Fruit fly (Drosophila melanogaster): Measurements from ENCODE around the gene CG43153.

The CG43153 gene

dm6 chr2L:11521185-11521584 is 1.4 kb downstream of the CG43153 start, which contains the start of gene CG14930:
TSS of gene CG14930 (minus strand) at chr2L:11521285.
- TF ChIP-seq CG11617 (GFP tag; optimal IDR thresholded peaks at IDR 0.05) (no peak), CG33017 (tag; optimal IDR thresholded peaks at IDR 0.05) (no peak), Mnt (GFP tag; optimal IDR thresholded peaks at IDR 0.05) (no peak), CG7101 (tag; optimal IDR thresholded peaks at IDR 0.05) (no peak), tj (GFP tag; optimal IDR thresholded peaks at IDR 0.05) (no peak), cic (GFP tag; optimal IDR thresholded peaks at IDR 0.05) (no peak), toe (GFP tag; optimal IDR thresholded peaks at IDR 0.05) (no peak), kay (GFP tag; ENCODE audit: borderline replicate concordance) (no peak), CG14711 (tag; optimal IDR thresholded peaks at IDR 0.05) (no peak), CG1620 (GFP tag; optimal IDR thresholded peaks at IDR 0.05) (no peak), ovo (GFP tag; optimal IDR thresholded peaks at IDR 0.05) (no peak), bab1 (GFP tag; optimal IDR thresholded peaks at IDR 0.05) (no peak), Clk (GFP tag; optimal IDR thresholded peaks at IDR 0.05) (no peak), CG12768 (GFP tag; optimal IDR thresholded peaks at IDR 0.05) (no peak)

dm6 chr2L:11519532-11519931 is 3.0 kb downstream of the CG43153 start, which contains the start of gene CG14929:
TSS of gene CG14929 (plus strand) at chr2L:11519832.
- TF ChIP-seq Mnt (GFP tag; optimal IDR thresholded peaks at IDR 0.05), result no peak
- no peak for TF ChIP-seq kay (GFP tag; ENCODE audit: borderline replicate concordance)
- no peak for TF ChIP-seq CG14711 (tag; optimal IDR thresholded peaks at IDR 0.05)
- no peak for TF ChIP-seq Crg-1 (GFP tag; optimal IDR thresholded peaks at IDR 0.05)
- no peak for TF ChIP-seq CG1620 (GFP tag; optimal IDR thresholded peaks at IDR 0.05)
- no peak for TF ChIP-seq Hr96 (GFP tag; optimal IDR thresholded peaks at IDR 0.05)
- no peak for TF ChIP-seq CG7045 (GFP tag; optimal IDR thresholded peaks at IDR 0.05)
- no peak for TF ChIP-seq tj (GFP tag; optimal IDR thresholded peaks at IDR 0.05)
- TF ChIP-seq CG33017 (tag; optimal IDR thresholded peaks at IDR 0.05), result no peak
- no peak for TF ChIP-seq ovo (GFP tag; optimal IDR thresholded peaks at IDR 0.05)

DNA sequence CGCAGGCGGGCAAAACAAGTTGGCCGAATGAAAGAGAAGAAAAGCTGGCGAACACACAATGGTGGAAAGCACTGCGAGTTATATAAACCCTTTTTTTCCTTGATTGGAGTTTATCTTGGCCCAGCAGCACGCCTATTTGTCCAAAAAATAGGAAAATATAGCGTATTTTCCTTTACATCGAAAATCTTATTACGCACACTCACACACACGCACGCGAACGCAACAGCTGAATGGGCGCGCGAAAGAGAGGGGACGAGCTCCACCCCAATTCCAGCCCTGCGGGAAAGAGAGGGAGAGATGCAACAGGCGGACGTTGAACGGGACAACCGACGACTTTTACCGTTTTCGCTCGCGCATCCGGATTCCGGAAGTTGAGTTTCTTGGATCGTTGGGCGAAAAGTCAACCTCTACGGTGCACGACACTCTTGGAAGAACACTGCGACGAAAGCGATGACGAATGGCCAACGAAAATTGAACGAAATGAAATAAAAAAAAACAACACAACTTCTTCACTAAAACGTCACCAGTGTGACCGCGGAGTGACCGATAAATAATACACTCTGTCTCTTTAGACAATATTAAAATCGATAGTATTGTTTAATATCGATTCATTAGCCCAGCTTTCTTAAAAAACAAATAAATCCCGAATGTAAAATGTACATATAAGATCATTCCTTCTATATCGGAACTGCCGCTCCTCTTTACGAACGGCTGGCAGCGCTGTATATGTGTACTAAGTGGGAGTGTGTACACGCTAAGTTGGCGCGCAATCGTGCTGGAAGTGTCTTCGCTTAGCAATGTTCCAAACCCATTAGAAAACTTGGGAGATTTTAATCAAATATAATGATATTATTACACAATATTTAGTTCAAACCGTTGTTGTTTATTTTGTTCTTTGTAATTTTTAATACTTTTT is 5.8 kb downstream of the CG43153 start, which contains the start of the genes Dlg5 and CG4970:
Gene Dlg5 (minus strand): TSS at position 556 of the 916 bp plus-strand sequence.
Gene CG4970 (plus strand): TSS at position 866 of the 916 bp plus-strand sequence.
- TF ChIP-seq CG11617 (GFP tag; optimal IDR thresholded peaks at IDR 0.05) (no peak), CG7045 (GFP tag; optimal IDR thresholded peaks at IDR 0.05) (peak; percentile 7), kay (GFP tag; ENCODE audit: borderline replicate concordance) (no peak), CG1620 (GFP tag; optimal IDR thresholded peaks at IDR 0.05) (no peak), Mnt (GFP tag; optimal IDR thresholded peaks at IDR 0.05) (peak; percentile 17), CG5204 (GFP tag; optimal IDR thresholded peaks at IDR 0.05) (no peak), CG7101 (tag; optimal IDR thresholded peaks at IDR 0.05) (no peak), Clk (GFP tag; optimal IDR thresholded peaks at IDR 0.05) (no peak), Hr96 (GFP tag; optimal IDR thresholded peaks at IDR 0.05) (peak; percentile 0), pad (GFP tag; optimal IDR thresholded peaks at IDR 0.05) (peak; percentile 52), bab1 (GFP tag; optimal IDR thresholded peaks at IDR 0.05) (peak; percentile 9), tj (GFP tag; optimal IDR thresholded peaks at IDR 0.05) (peak; percentile 2), CG33017 (tag; optimal IDR thresholded peaks at IDR 0.05) (no peak), cic (GFP tag; optimal IDR thresholded peaks at IDR 0.05) (peak; percentile 92), CG14711 (tag; optimal IDR thresholded peaks at IDR 0.05) (no peak), toe (GFP tag; optimal IDR thresholded peaks at IDR 0.05) (no peak), CG12768 (GFP tag; optimal IDR thresholded peaks at IDR 0.05) (peak; percentile 45), Crg-1 (GFP tag; optimal IDR thresholded peaks at IDR 0.05) (no peak), cnc (optimal IDR thresholded peaks at IDR 0.05) (no peak), ovo (GFP tag; optimal IDR thresholded peaks at IDR 0.05) (peak; percentile 75)

dm6 chr2L:11504896-11505569 is 17.5 kb downstream of the CG43153 start:
- TF ChIP-seq cnc (optimal IDR thresholded peaks at IDR 0.05) (no peak), CG33017 (tag; optimal IDR thresholded peaks at IDR 0.05) (no peak), tj (GFP tag; optimal IDR thresholded peaks at IDR 0.05) (no peak), CG7101 (tag; optimal IDR thresholded peaks at IDR 0.05) (no peak), Crg-1 (GFP tag; optimal IDR thresholded peaks at IDR 0.05) (no peak), cic (GFP tag; optimal IDR thresholded peaks at IDR 0.05) (no peak), CG12768 (GFP tag; optimal IDR thresholded peaks at IDR 0.05) (no peak), Hr96 (GFP tag; optimal IDR thresholded peaks at IDR 0.05) (no peak), CG5204 (GFP tag; optimal IDR thresholded peaks at IDR 0.05) (no peak), CG11617 (GFP tag; optimal IDR thresholded peaks at IDR 0.05) (no peak), ovo (GFP tag; optimal IDR thresholded peaks at IDR 0.05) (no peak), CG1620 (GFP tag; optimal IDR thresholded peaks at IDR 0.05) (no peak), kay (GFP tag; ENCODE audit: borderline replicate concordance) (no peak), Clk (GFP tag; optimal IDR thresholded peaks at IDR 0.05) (no peak), CG7045 (GFP tag; optimal IDR thresholded peaks at IDR 0.05) (no peak), toe (GFP tag; optimal IDR thresholded peaks at IDR 0.05) (no peak)

dm6 chr2L:11502698-11503097 is 19.9 kb downstream of the CG43153 start:
- TF ChIP-seq CG11617 (GFP tag; optimal IDR thresholded peaks at IDR 0.05) (no peak), tj (GFP tag; optimal IDR thresholded peaks at IDR 0.05) (no peak), Crg-1 (GFP tag; optimal IDR thresholded peaks at IDR 0.05) (no peak), Clk (GFP tag; optimal IDR thresholded peaks at IDR 0.05) (no peak), bab1 (GFP tag; optimal IDR thresholded peaks at IDR 0.05) (no peak), CG7045 (GFP tag; optimal IDR thresholded peaks at IDR 0.05) (no peak), CG7101 (tag; optimal IDR thresholded peaks at IDR 0.05) (no peak), CG33017 (tag; optimal IDR thresholded peaks at IDR 0.05) (no peak), CG1620 (GFP tag; optimal IDR thresholded peaks at IDR 0.05) (no peak), Hr96 (GFP tag; optimal IDR thresholded peaks at IDR 0.05) (no peak), Mnt (GFP tag; optimal IDR thresholded peaks at IDR 0.05) (no peak), ovo (GFP tag; optimal IDR thresholded peaks at IDR 0.05) (no peak), CG5204 (GFP tag; optimal IDR thresholded peaks at IDR 0.05) (no peak), CG12768 (GFP tag; optimal IDR thresholded peaks at IDR 0.05) (no peak), cic (GFP tag; optimal IDR thresholded peaks at IDR 0.05) (no peak), kay (GFP tag; ENCODE audit: borderline replicate concordance) (no peak), cnc (optimal IDR thresholded peaks at IDR 0.05) (no peak), pad (GFP tag; optimal IDR thresholded peaks at IDR 0.05) (no peak), CG14711 (tag; optimal IDR thresholded peaks at IDR 0.05) (no peak)

Measured in whole organism, adult.